1 fruit fly cellular context compared by ENCODE assay signal in genomic region chrX:7204183-7204582, dm6.
TF ChIP-seq lines count a peak whose summit lies in the region.

No protein-coding gene starts in this region.

TF ChIP-seq in whole organism, embryonic, 481 proteins besides CTCF, POLR2A, EP300 and RAD21 (continued from another document and continues in another):
- TF ChIP-seq tgo (GFP tag; IDR thresholded peaks at IDR 0.05; lab: Robert Waterston, UW) (peak; percentile 50; the same call in 2 of the 3 replicates), vvl (GFP tag; IDR thresholded peaks at IDR 0.05; lab: Robert Waterston, UW) (no peak; the same call in 1 of the 2 replicates), CG17829 (tag; optimal IDR thresholded peaks at IDR 0.05; lab: Kevin White, UChicago) (peak; percentile 76), CG3995 (GFP tag; optimal IDR thresholded peaks at IDR 0.05; lab: Kevin White, UChicago) (no peak), gcm (GFP tag; optimal IDR thresholded peaks at IDR 0.05; lab: Kevin White, UChicago) (peak; percentile 51), CG17328 (GFP tag; IDR thresholded peaks at IDR 0.05; lab: Robert Waterston, UW) (peak; percentile 64), CG12104 (GFP tag; optimal IDR thresholded peaks at IDR 0.05; lab: Kevin White, UChicago) (peak; percentile 33), Hr51 (GFP tag; optimal IDR thresholded peaks at IDR 0.05; lab: Kevin White, UChicago) (peak in 1 of 2 experiments; percentile 71), CG4707 (GFP tag; optimal IDR thresholded peaks at IDR 0.05; lab: Kevin White, UChicago) (no peak), D19A (tag; optimal IDR thresholded peaks at IDR 0.05; lab: Kevin White, UChicago) (peak; percentile 68), grau (tag; optimal IDR thresholded peaks at IDR 0.05; lab: Kevin White, UChicago) (peak; percentile 73), Hand (GFP tag; optimal IDR thresholded peaks at IDR 0.05; lab: Kevin White, UChicago) (no peak), salm (tag; optimal IDR thresholded peaks at IDR 0.05; lab: Kevin White, UChicago) (peak; percentile 43), Spps (tag; optimal IDR thresholded peaks at IDR 0.05; lab: Kevin White, UChicago) (peak; percentile 59), exex (tag; optimal IDR thresholded peaks at IDR 0.05; lab: Kevin White, UChicago) (no peak), sima (GFP tag; optimal IDR thresholded peaks at IDR 0.05; lab: Kevin White, UChicago) (no peak), ttk (GFP tag; IDR thresholded peaks at IDR 0.05; lab: Robert Waterston, UW) (peak; percentile 50), HmgD (GFP tag; optimal IDR thresholded peaks at IDR 0.05; lab: Kevin White, UChicago) (no peak), stc (GFP tag; IDR thresholded peaks at IDR 0.05; lab: Robert Waterston, UW) (no peak), crp (GFP tag; optimal IDR thresholded peaks at IDR 0.05; lab: Kevin White, UChicago) (no peak), pb (GFP tag; optimal IDR thresholded peaks at IDR 0.05; lab: Kevin White, UChicago) (no peak), Ets97D (GFP tag; optimal IDR thresholded peaks at IDR 0.05; lab: Kevin White, UChicago) (no peak), grn (GFP tag; optimal IDR thresholded peaks at IDR 0.05; lab: Kevin White, UChicago) (no peak), peb (GFP tag; IDR thresholded peaks at IDR 0.05; lab: Robert Waterston, UW) (no peak), corto (GFP tag; optimal IDR thresholded peaks at IDR 0.05; lab: Kevin White, UChicago) (no peak), Trl (optimal IDR thresholded peaks at IDR 0.05; lab: Kevin White, UChicago) (no peak), Trl (GFP tag; optimal IDR thresholded peaks at IDR 0.05; lab: Kevin White, UChicago) (no peak), Fer1 (GFP tag; optimal IDR thresholded peaks at IDR 0.05; lab: Kevin White, UChicago) (no peak), Gug (GFP tag; IDR thresholded peaks at IDR 0.05; lab: Robert Waterston, UW) (no peak), kni (GFP tag; optimal IDR thresholded peaks at IDR 0.05; lab: Kevin White, UChicago) (no peak), MTF-1 (GFP tag; optimal IDR thresholded peaks at IDR 0.05; lab: Kevin White, UChicago; ENCODE audit: borderline replicate concordance) (no peak), CG10959 (GFP tag; IDR thresholded peaks at IDR 0.05; lab: Robert Waterston, UW) (no peak), Oaz (GFP tag; IDR thresholded peaks at IDR 0.05; lab: Robert Waterston, UW) (no peak), org-1 (GFP tag; optimal IDR thresholded peaks at IDR 0.05; lab: Kevin White, UChicago) (peak; percentile 11), nmo (GFP tag; optimal IDR thresholded peaks at IDR 0.05; lab: Kevin White, UChicago) (peak; percentile 85), shn (GFP tag; optimal IDR thresholded peaks at IDR 0.05; lab: Kevin White, UChicago) (no peak), CG16863 (GFP tag; optimal IDR thresholded peaks at IDR 0.05; lab: Kevin White, UChicago) (no peak), CG14860 (GFP tag; IDR thresholded peaks at IDR 0.05; lab: Robert Waterston, UW; ENCODE audit: partially characterized antibody) (no peak), ara (GFP tag; IDR thresholded peaks at IDR 0.05; lab: Robert Waterston, UW) (no peak), CG18599 (GFP tag; optimal IDR thresholded peaks at IDR 0.05; lab: Kevin White, UChicago) (no peak), toy (GFP tag; IDR thresholded peaks at IDR 0.05; lab: Robert Waterston, UW) (no peak), CG10267 (tag; optimal IDR thresholded peaks at IDR 0.05; lab: Kevin White, UChicago) (peak; percentile 65), gsb-n (tag; optimal IDR thresholded peaks at IDR 0.05; lab: Kevin White, UChicago) (peak; percentile 68), HHEX (GFP tag; optimal IDR thresholded peaks at IDR 0.05; lab: Kevin White, UChicago) (peak; percentile 5), Rfx (GFP tag; IDR thresholded peaks at IDR 0.05; lab: Robert Waterston, UW) (peak; percentile 32; the same call in 1 of the 2 replicates), sens-2 (GFP tag; IDR thresholded peaks at IDR 0.05; lab: Robert Waterston, UW) (no peak), tna (GFP tag; IDR thresholded peaks at IDR 0.05; lab: Robert Waterston, UW; ENCODE audit: partially characterized antibody) (no peak), Bgb (GFP tag; IDR thresholded peaks at IDR 0.05; lab: Robert Waterston, UW; ENCODE audit: partially characterized antibody) (no peak), bbx (GFP tag; IDR thresholded peaks at IDR 0.05; lab: Robert Waterston, UW; ENCODE audit: partially characterized antibody) (no peak), nau (GFP tag; optimal IDR thresholded peaks at IDR 0.05; lab: Kevin White, UChicago) (no peak), HmgZ (tag; optimal IDR thresholded peaks at IDR 0.05; lab: Kevin White, UChicago) (no peak), Chrac-16 (GFP tag; optimal IDR thresholded peaks at IDR 0.05; lab: Kevin White, UChicago) (peak; percentile 15), Kr (GFP tag; optimal IDR thresholded peaks at IDR 0.05; lab: Kevin White, UChicago) (no peak), vfl (GFP tag; optimal IDR thresholded peaks at IDR 0.05; lab: Kevin White, UChicago) (no peak), nerfin-2 (GFP tag; IDR thresholded peaks at IDR 0.05; lab: Robert Waterston, UW; ENCODE audit: partially characterized antibody) (no peak), CG9876 (GFP tag; optimal IDR thresholded peaks at IDR 0.05; lab: Kevin White, UChicago) (no peak), CG34422 (GFP tag; IDR thresholded peaks at IDR 0.05; lab: Robert Waterston, UW) (no peak), CG12769 (tag; optimal IDR thresholded peaks at IDR 0.05; lab: Kevin White, UChicago) (no peak), gcm2 (GFP tag; optimal IDR thresholded peaks at IDR 0.05; lab: Kevin White, UChicago) (no peak), CG8388 (GFP tag; optimal IDR thresholded peaks at IDR 0.05; lab: Kevin White, UChicago) (peak; percentile 73), B-H1 (GFP tag; IDR thresholded peaks at IDR 0.05; lab: Robert Waterston, UW) (no peak), CG12391 (tag; optimal IDR thresholded peaks at IDR 0.05; lab: Kevin White, UChicago) (peak; percentile 71), CG6813 (GFP tag; optimal IDR thresholded peaks at IDR 0.05; lab: Kevin White, UChicago) (no peak), CG1233 (GFP tag; optimal IDR thresholded peaks at IDR 0.05; lab: Kevin White, UChicago) (peak; percentile 32), pros (GFP tag; optimal IDR thresholded peaks at IDR 0.05; lab: Kevin White, UChicago) (no peak), chm (GFP tag; IDR thresholded peaks at IDR 0.05; lab: Robert Waterston, UW) (no peak), ind (GFP tag; optimal IDR thresholded peaks at IDR 0.05; lab: Kevin White, UChicago) (peak; percentile 35), Awh (GFP tag; IDR thresholded peaks at IDR 0.05; lab: Robert Waterston, UW) (peak; percentile 30; the same call in 1 of the 2 replicates), jing (GFP tag; optimal IDR thresholded peaks at IDR 0.05; lab: Kevin White, UChicago) (no peak), slp2 (GFP tag; optimal IDR thresholded peaks at IDR 0.05; lab: Kevin White, UChicago) (no peak), PHDP (tag; optimal IDR thresholded peaks at IDR 0.05; lab: Kevin White, UChicago) (peak; percentile 58), cg (GFP tag; optimal IDR thresholded peaks at IDR 0.05; lab: Kevin White, UChicago) (no peak), CG2116 (GFP tag; optimal IDR thresholded peaks at IDR 0.05; lab: Kevin White, UChicago) (no peak), CG9797 (GFP tag; optimal IDR thresholded peaks at IDR 0.05; lab: Kevin White, UChicago) (no peak), CG16813 (GFP tag; IDR thresholded peaks at IDR 0.05; lab: Robert Waterston, UW; ENCODE audit: partially characterized antibody) (no peak), NC2β (GFP tag; optimal IDR thresholded peaks at IDR 0.05; lab: Kevin White, UChicago) (no peak), Antp (GFP tag; optimal IDR thresholded peaks at IDR 0.05; lab: Kevin White, UChicago) (no peak), CG1603 (tag; optimal IDR thresholded peaks at IDR 0.05; lab: Kevin White, UChicago) (peak; percentile 5), Dek (tag; optimal IDR thresholded peaks at IDR 0.05; lab: Kevin White, UChicago) (peak; percentile 16), emc (GFP tag; optimal IDR thresholded peaks at IDR 0.05; lab: Kevin White, UChicago) (no peak), en (GFP tag; optimal IDR thresholded peaks at IDR 0.05; lab: Kevin White, UChicago) (no peak), CG4424 (GFP tag; optimal IDR thresholded peaks at IDR 0.05; lab: Kevin White, UChicago) (peak; percentile 59), lilli (GFP tag; optimal IDR thresholded peaks at IDR 0.05; lab: Kevin White, UChicago) (peak; percentile 12), CG9437 (GFP tag; optimal IDR thresholded peaks at IDR 0.05; lab: Kevin White, UChicago) (peak; percentile 47), CG4282 (GFP tag; optimal IDR thresholded peaks at IDR 0.05; lab: Kevin White, UChicago) (no peak), sqz (GFP tag; optimal IDR thresholded peaks at IDR 0.05; lab: Kevin White, UChicago) (no peak), run (tag; optimal IDR thresholded peaks at IDR 0.05; lab: Kevin White, UChicago) (no peak), Dp (GFP tag; optimal IDR thresholded peaks at IDR 0.05; lab: Kevin White, UChicago) (no peak), fru (optimal IDR thresholded peaks at IDR 0.05; lab: Kevin White, UChicago) (no peak), stwl (tag; optimal IDR thresholded peaks at IDR 0.05; lab: Kevin White, UChicago) (no peak), CG8089 (GFP tag; optimal IDR thresholded peaks at IDR 0.05; lab: Kevin White, UChicago) (no peak), CG6765 (GFP tag; optimal IDR thresholded peaks at IDR 0.05; lab: Kevin White, UChicago) (no peak), ase (GFP tag; IDR thresholded peaks at IDR 0.05; lab: Robert Waterston, UW) (no peak), H2.0 (GFP tag; IDR thresholded peaks at IDR 0.05; lab: Robert Waterston, UW) (no peak), bigmax (GFP tag; optimal IDR thresholded peaks at IDR 0.05; lab: Kevin White, UChicago) (no peak), CG8944 (GFP tag; optimal IDR thresholded peaks at IDR 0.05; lab: Kevin White, UChicago) (no peak), yki (optimal IDR thresholded peaks at IDR 0.05; lab: Kevin White, UChicago) (no peak), caup (GFP tag; optimal IDR thresholded peaks at IDR 0.05; lab: Kevin White, UChicago; ENCODE audit: severe bottlenecking) (no peak), bowl (GFP tag; IDR thresholded peaks at IDR 0.05; lab: Robert Waterston, UW) (no peak), NC2α (GFP tag; optimal IDR thresholded peaks at IDR 0.05; lab: Kevin White, UChicago) (no peak), CG14441 (GFP tag; IDR thresholded peaks at IDR 0.05; lab: Robert Waterston, UW) (no peak), E2f2 (GFP tag; IDR thresholded peaks at IDR 0.05; lab: Robert Waterston, UW) (no peak), lbe (GFP tag; optimal IDR thresholded peaks at IDR 0.05; lab: Kevin White, UChicago) (no peak), bsh (GFP tag; optimal IDR thresholded peaks at IDR 0.05; lab: Kevin White, UChicago) (peak; percentile 53 to 81), dimm (GFP tag; IDR thresholded peaks at IDR 0.05; lab: Robert Waterston, UW) (no peak), Drgx (GFP tag; IDR thresholded peaks at IDR 0.05; lab: Robert Waterston, UW) (peak; percentile 67), CG11093 (GFP tag; IDR thresholded peaks at IDR 0.05; lab: Robert Waterston, UW) (no peak), mld (GFP tag; IDR thresholded peaks at IDR 0.05; lab: Robert Waterston, UW; ENCODE audit: partially characterized antibody) (no peak), Usf (GFP tag; optimal IDR thresholded peaks at IDR 0.05; lab: Kevin White, UChicago) (no peak), insv (GFP tag; optimal IDR thresholded peaks at IDR 0.05; lab: Kevin White, UChicago) (no peak), fd64A (GFP tag; optimal IDR thresholded peaks at IDR 0.05; lab: Kevin White, UChicago) (no peak), CG18011 (GFP tag; optimal IDR thresholded peaks at IDR 0.05; lab: Kevin White, UChicago) (no peak), CG30403 (GFP tag; optimal IDR thresholded peaks at IDR 0.05; lab: Kevin White, UChicago) (peak; percentile 59), ato (GFP tag; IDR thresholded peaks at IDR 0.05; lab: Robert Waterston, UW; ENCODE audit: partially characterized antibody) (no peak), CHES-1-like (GFP tag; optimal IDR thresholded peaks at IDR 0.05; lab: Kevin White, UChicago) (no peak), jigr1 (GFP tag; IDR thresholded peaks at IDR 0.05; lab: Robert Waterston, UW) (peak; percentile 39; the same call in 1 of the 3 replicates), lab (GFP tag; optimal IDR thresholded peaks at IDR 0.05; lab: Kevin White, UChicago) (no peak), CG1024 (GFP tag; IDR thresholded peaks at IDR 0.05; lab: Robert Waterston, UW) (no peak), Eip74EF (GFP tag; optimal IDR thresholded peaks at IDR 0.05; lab: Kevin White, UChicago) (peak in 1 of 2 experiments; percentile 35), ci (GFP tag; IDR thresholded peaks at IDR 0.05; lab: Robert Waterston, UW) (0 out of 3 replicates have a peak, but pooled peaks have one; percentile 22), HLH4C (GFP tag; IDR thresholded peaks at IDR 0.05; lab: Robert Waterston, UW; ENCODE audit: partially characterized antibody) (no peak), Bdp1 (GFP tag; optimal IDR thresholded peaks at IDR 0.05; lab: Kevin White, UChicago) (no peak), C15 (GFP tag; IDR thresholded peaks at IDR 0.05; lab: Robert Waterston, UW) (no peak), luna (GFP tag; optimal IDR thresholded peaks at IDR 0.05; lab: Kevin White, UChicago) (no peak), mam (GFP tag; optimal IDR thresholded peaks at IDR 0.05; lab: Kevin White, UChicago) (no peak), NfI (GFP tag; optimal IDR thresholded peaks at IDR 0.05; lab: Kevin White, UChicago) (no peak), slbo (GFP tag; IDR thresholded peaks at IDR 0.05; lab: Robert Waterston, UW) (no peak; the same call in 1 of the 2 replicates), CG2129 (GFP tag; IDR thresholded peaks at IDR 0.05; lab: Robert Waterston, UW; ENCODE audit: partially characterized antibody) (no peak), CG2120 (GFP tag; optimal IDR thresholded peaks at IDR 0.05; lab: Kevin White, UChicago) (no peak), psq (GFP tag; optimal IDR thresholded peaks at IDR 0.05; lab: Kevin White, UChicago) (no peak), CG11085 (GFP tag; IDR thresholded peaks at IDR 0.05; lab: Robert Waterston, UW) (no peak), Dad (GFP tag; optimal IDR thresholded peaks at IDR 0.05; lab: Kevin White, UChicago) (no peak), Dref (GFP tag; IDR thresholded peaks at IDR 0.05; lab: Robert Waterston, UW) (no peak), CG12299 (tag; optimal IDR thresholded peaks at IDR 0.05; lab: Kevin White, UChicago) (peak; percentile 19), CG10543 (GFP tag; optimal IDR thresholded peaks at IDR 0.05; lab: Kevin White, UChicago) (no peak), CG2712 (tag; optimal IDR thresholded peaks at IDR 0.05; lab: Kevin White, UChicago) (peak; percentile 84), CG3726 (GFP tag; IDR thresholded peaks at IDR 0.05; lab: Robert Waterston, UW) (no peak)
